Fruit fly (Drosophila melanogaster) whole organism, embryonic: ENCODE measurements around the gene Mvd.

ENCODE experiments used
- Abd-B ChIP-seq: fragments of 200-800 bp; sonication (Bioruptor generic); optimal IDR thresholded peaks from 2 replicates; lab custom pipeline; 2018; ENCODE audit warnings: missing biosample characterization, mild to moderate bottlenecking, missing genetic modification characterization, moderate library complexity
- Atf-2 ChIP-seq: fragments of 200-800 bp; sonication (Bioruptor generic); optimal IDR thresholded peaks from 2 replicates; lab custom pipeline; 2016; ENCODE audit warnings: missing biosample characterization, missing genetic modification characterization
- CG10462 ChIP-seq: fragments of 200-800 bp; sonication (Bioruptor generic); optimal IDR thresholded peaks from 2 replicates; lab custom pipeline; 2016; ENCODE audit warnings: missing biosample characterization, missing genetic modification characterization
- CG12071 ChIP-seq: fragments of 200-800 bp; sonication (Bioruptor generic); optimal IDR thresholded peaks from 3 replicates; lab custom pipeline; 2018; ENCODE audit warnings: missing biosample characterization, mild to moderate bottlenecking, missing genetic modification characterization
- CG12104 ChIP-seq: fragments of 200-800 bp; sonication (Bioruptor generic); optimal IDR thresholded peaks from 3 replicates; lab custom pipeline; 2016; ENCODE audit warnings: missing biosample characterization, missing genetic modification characterization
- CG12155 ChIP-seq: fragments of 200-800 bp; sonication (Bioruptor generic); optimal IDR thresholded peaks from 3 replicates; lab custom pipeline; 2016; ENCODE audit warnings: missing biosample characterization, missing genetic modification characterization
- CG12744 ChIP-seq: fragments of 200-800 bp; sonication (Bioruptor generic); optimal IDR thresholded peaks from 2 replicates; lab custom pipeline; 2016; ENCODE audit warnings: missing biosample characterization, missing genetic modification characterization
- CG13894 ChIP-seq: fragments of 200-800 bp; sonication (Bioruptor generic); optimal IDR thresholded peaks from 3 replicates; lab custom pipeline; 2018; ENCODE audit warnings: missing biosample characterization, mild to moderate bottlenecking, missing genetic modification characterization, moderate library complexity
- CG15269 ChIP-seq: fragments of 200-800 bp; sonication (Bioruptor generic); optimal IDR thresholded peaks from 2 replicates; lab custom pipeline; 2018; ENCODE audit warnings: missing biosample characterization, mild to moderate bottlenecking, missing genetic modification characterization, moderate library complexity
- CG17802 ChIP-seq: fragments of 200-800 bp; sonication (Bioruptor generic); optimal IDR thresholded peaks from 2 replicates; lab custom pipeline; 2018; ENCODE audit warnings: missing biosample characterization, mild to moderate bottlenecking, missing genetic modification characterization, moderate library complexity
- CG18619 ChIP-seq: fragments of 200-800 bp; sonication (Bioruptor generic); optimal IDR thresholded peaks from 3 replicates; lab custom pipeline; 2017; ENCODE audit warnings: missing biosample characterization, mild to moderate bottlenecking, missing genetic modification characterization
- CG18764 ChIP-seq: fragments of 200-800 bp; sonication (Bioruptor generic); optimal IDR thresholded peaks from 3 replicates; lab custom pipeline; 2016; ENCODE audit warnings: missing biosample characterization, missing genetic modification characterization
- CG2202 ChIP-seq: fragments of 200-800 bp; sonication (Bioruptor generic); optimal IDR thresholded peaks from 2 replicates; lab custom pipeline; 2018; ENCODE audit warnings: missing biosample characterization, mild to moderate bottlenecking, missing genetic modification characterization
- CG3281 ChIP-seq: fragments of 200-800 bp; sonication (Bioruptor generic); optimal IDR thresholded peaks from 3 replicates; lab custom pipeline; 2017; ENCODE audit warnings: missing biosample characterization, mild to moderate bottlenecking, missing genetic modification characterization
- CG34422 ChIP-seq: fragments of 200-800 bp; sonication (Bioruptor generic); IDR thresholded peaks from 3 replicates; pipeline ENCODE4 v1.3.6; 2022; ENCODE audit warnings: missing biosample characterization, missing genetic modification characterization
- CG3838 ChIP-seq: fragments of 200-800 bp; sonication (Bioruptor generic); optimal IDR thresholded peaks from 3 replicates; lab custom pipeline; 2016; ENCODE audit warnings: missing biosample characterization, missing genetic modification characterization
- CG4328 ChIP-seq: fragments of 200-800 bp; sonication (Bioruptor generic); optimal IDR thresholded peaks from 3 replicates; lab custom pipeline; 2017; ENCODE audit warnings: missing biosample characterization, missing genetic modification reagents, missing genetic modification characterization
- CG4707 ChIP-seq: fragments of 200-800 bp; sonication (Bioruptor generic); optimal IDR thresholded peaks from 2 replicates; lab custom pipeline; 2018; ENCODE audit warnings: missing biosample characterization, mild to moderate bottlenecking, missing genetic modification characterization, moderate library complexity
- CG4854 ChIP-seq: fragments of 200-800 bp; sonication (Bioruptor generic); optimal IDR thresholded peaks from 2 replicates; lab custom pipeline; 2016; ENCODE audit warnings: missing biosample characterization, missing genetic modification characterization, inconsistent platforms
- CG5180 ChIP-seq: fragments of 200-800 bp; sonication (Bioruptor generic); optimal IDR thresholded peaks from 3 replicates; lab custom pipeline; 2017; ENCODE audit warnings: missing biosample characterization, missing genetic modification characterization, mild to moderate bottlenecking, moderate library complexity, missing genetic modification reagents
- CG7271 ChIP-seq: fragments of 200-800 bp; sonication (Bioruptor generic); optimal IDR thresholded peaks from 2 replicates; lab custom pipeline; 2018; ENCODE audit warnings: missing biosample characterization, mild to moderate bottlenecking, missing genetic modification characterization, moderate library complexity
- CG7372 ChIP-seq: fragments of 200-800 bp; sonication (Bioruptor generic); IDR thresholded peaks from 2 replicates; pipeline ENCODE4 v1.3.6; 2022; ENCODE audit warnings: missing biosample characterization, missing genetic modification characterization
- CG9437 ChIP-seq: fragments of 200-800 bp; sonication (Bioruptor generic); optimal IDR thresholded peaks from 2 replicates; lab custom pipeline; 2018; ENCODE audit warnings: missing biosample characterization, mild to moderate bottlenecking, missing genetic modification characterization
- Dad ChIP-seq: fragments of 200-800 bp; sonication (Bioruptor generic); optimal IDR thresholded peaks from 3 replicates; lab custom pipeline; 2016; ENCODE audit warnings: missing biosample characterization, missing genetic modification characterization
- Dek ChIP-seq: fragments of 200-800 bp; sonication (Bioruptor generic); optimal IDR thresholded peaks from 3 replicates; lab custom pipeline; 2019; ENCODE audit warnings: missing biosample characterization, mild to moderate bottlenecking, missing genetic modification characterization, moderate library complexity
- E2f1 ChIP-seq: fragments of 200-800 bp; sonication (Bioruptor generic); IDR thresholded peaks from 2 replicates; pipeline ENCODE4 v1.3.6; 2022; ENCODE audit warnings: missing biosample characterization, missing genetic modification characterization
- Hmr ChIP-seq: fragments of 200-800 bp; sonication (Bioruptor generic); optimal IDR thresholded peaks from 3 replicates; lab custom pipeline; 2017; ENCODE audit warnings: mild to moderate bottlenecking, missing biosample characterization, missing genetic modification reagents, missing genetic modification characterization
- Hr3 ChIP-seq: fragments of 200-800 bp; sonication (Bioruptor generic); optimal IDR thresholded peaks from 3 replicates; lab custom pipeline; 2016; ENCODE audit warnings: missing biosample characterization, missing genetic modification characterization
- Lpt ChIP-seq: fragments of >200 bp; optimal IDR thresholded peaks from 2 replicates; lab custom pipeline; 2018; ENCODE audit warnings: missing biosample characterization, missing genetic modification characterization
- MESR4 ChIP-seq: fragments of 200-800 bp; sonication (Bioruptor generic); optimal IDR thresholded peaks from 2 replicates; lab custom pipeline; 2018; ENCODE audit warnings: missing biosample characterization, mild to moderate bottlenecking, missing genetic modification characterization, moderate library complexity
- Myb ChIP-seq: fragments of 200-800 bp; sonication (Bioruptor generic); optimal IDR thresholded peaks from 2 replicates; lab custom pipeline; 2016; ENCODE audit warnings: missing biosample characterization, missing genetic modification characterization
- Rx ChIP-seq: fragments of 200-800 bp; sonication (Bioruptor generic); IDR thresholded peaks from 2 replicates; pipeline ENCODE4 v1.3.6; 2022; ENCODE audit warnings: missing biosample characterization, missing genetic modification characterization
- Spps ChIP-seq: fragments of 200-800 bp; sonication (Bioruptor generic); optimal IDR thresholded peaks from 2 replicates; lab custom pipeline; 2018; ENCODE audit warnings: missing biosample characterization, mild to moderate bottlenecking, missing genetic modification characterization
- Tbp ChIP-seq: fragments of >200 bp; optimal IDR thresholded peaks from 2 replicates; lab custom pipeline; 2018; ENCODE audit warnings: missing biosample characterization, missing genetic modification characterization
- Usf ChIP-seq: fragments of 200-800 bp; sonication (Bioruptor generic); optimal IDR thresholded peaks from 2 replicates; lab custom pipeline; 2017; ENCODE audit warnings: missing genotype, missing biosample characterization, missing genetic modification characterization
- bab2 ChIP-seq: fragments of 200-800 bp; sonication (Bioruptor generic); optimal IDR thresholded peaks from 2 replicates; lab custom pipeline; 2016; ENCODE audit warnings: missing biosample characterization, missing genetic modification characterization
- bbx ChIP-seq: fragments of 200-800 bp; sonication (Bioruptor generic); IDR thresholded peaks from 2 replicates; pipeline ENCODE4 v1.3.6; 2022; ENCODE audit warnings: missing biosample characterization, missing genetic modification characterization; ENCODE audit not compliant: partially characterized antibody
- br ChIP-seq: fragments of >200 bp; optimal IDR thresholded peaks from 2 replicates; lab custom pipeline; 2017
- chn ChIP-seq: fragments of 200-800 bp; sonication (Bioruptor generic); optimal IDR thresholded peaks from 2 replicates; lab custom pipeline; 2016; ENCODE audit warnings: missing biosample characterization, missing genetic modification characterization
- dmrt99B ChIP-seq: fragments of 200-800 bp; sonication (Bioruptor generic); optimal IDR thresholded peaks from 2 replicates; lab custom pipeline; 2018; ENCODE audit warnings: missing biosample characterization, mild to moderate bottlenecking, missing genetic modification characterization, moderate library complexity
- dysf ChIP-seq: fragments of 200-800 bp; sonication (Bioruptor generic); IDR thresholded peaks from 3 replicates; pipeline ENCODE4 v1.3.6; 2022; ENCODE audit warnings: missing biosample characterization, missing genetic modification characterization
- eve ChIP-seq, 2 experiments: fragments of >200 bp; optimal IDR thresholded peaks; 2 replicates each; lab custom pipeline; 2017; ENCODE audit warnings: missing biosample characterization in 2 of 2, missing genetic modification characterization in 2 of 2
- ind ChIP-seq: fragments of 200-800 bp; sonication (Bioruptor generic); optimal IDR thresholded peaks from 3 replicates; lab custom pipeline; 2016; ENCODE audit warnings: missing biosample characterization, missing genetic modification characterization
- mirr ChIP-seq: fragments of 200-800 bp; sonication (Bioruptor generic); optimal IDR thresholded peaks from 3 replicates; lab custom pipeline; 2018; ENCODE audit warnings: missing biosample characterization, mild to moderate bottlenecking, missing genetic modification characterization
- mld ChIP-seq: fragments of 200-800 bp; sonication (Bioruptor generic); IDR thresholded peaks from 3 replicates; pipeline ENCODE4 v1.3.6; 2022; ENCODE audit warnings: missing biosample characterization, missing genetic modification characterization; ENCODE audit not compliant: partially characterized antibody
- nerfin-2 ChIP-seq: fragments of 200-800 bp; sonication (Bioruptor generic); IDR thresholded peaks from 2 replicates; pipeline ENCODE4 v1.3.6; 2022; ENCODE audit warnings: missing biosample characterization, missing genetic modification characterization; ENCODE audit not compliant: partially characterized antibody
- phol ChIP-seq: fragments of 200-800 bp; sonication (Bioruptor generic); optimal IDR thresholded peaks from 3 replicates; lab custom pipeline; 2018; ENCODE audit warnings: missing biosample characterization, mild to moderate bottlenecking, missing genetic modification characterization, moderate library complexity
- ranshi ChIP-seq: fragments of 200-800 bp; sonication (Bioruptor generic); IDR thresholded peaks from 2 replicates; pipeline ENCODE4 v1.3.6; 2022; ENCODE audit warnings: missing biosample characterization, missing genetic modification characterization
- sr ChIP-seq: fragments of 200-800 bp; sonication (Bioruptor generic); IDR thresholded peaks from 3 replicates; pipeline ENCODE4 v1.3.6; 2022; ENCODE audit warnings: missing biosample characterization, missing genetic modification characterization
- sug ChIP-seq: fragments of 200-800 bp; optimal IDR thresholded peaks from 2 replicates; lab custom pipeline; 2019; ENCODE audit warnings: missing biosample characterization, mild to moderate bottlenecking, missing genetic modification characterization, moderate library complexity
- tin ChIP-seq: fragments of 200-800 bp; sonication (Bioruptor generic); optimal IDR thresholded peaks from 3 replicates; lab custom pipeline; 2016; ENCODE audit warnings: missing biosample characterization, missing genetic modification characterization
- ttk ChIP-seq: fragments of 200-800 bp; sonication (Bioruptor generic); IDR thresholded peaks from 2 replicates; pipeline ENCODE4 v2.1.2; 2022; ENCODE audit warnings: missing biosample characterization, missing genetic modification characterization
- zfh2 ChIP-seq: fragments of 200-800 bp; sonication (Bioruptor generic); optimal IDR thresholded peaks from 2 replicates; lab custom pipeline; 2016; ENCODE audit warnings: missing biosample characterization, missing genetic modification characterization

Gene Mvd

DNA sequence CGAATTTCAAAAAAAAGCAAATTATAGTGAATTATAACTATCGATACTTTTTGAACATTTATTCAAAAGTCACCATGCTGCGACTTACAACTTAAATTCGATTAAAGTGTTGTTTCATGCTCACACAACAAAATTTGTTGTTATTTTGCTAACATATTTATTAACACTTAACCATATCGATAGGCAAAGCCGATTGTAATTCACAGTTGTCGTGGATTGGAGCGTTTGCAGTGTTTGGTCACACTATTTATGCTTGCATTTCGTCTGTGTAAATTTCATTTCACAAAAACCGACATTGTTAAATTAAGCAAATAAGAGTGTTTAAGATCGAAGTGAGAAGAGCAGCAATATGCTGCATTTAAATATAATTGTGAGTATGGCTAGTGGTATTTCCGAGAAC is 36.6 kb upstream of the Mvd start, which contains the start of gene HUWE1 (continued):
- peak; percentile 66; the same call in 2 of the 3 replicates for TF ChIP-seq mld
- no peak for TF ChIP-seq CG15269 (tag; lab: Kevin White, UChicago)
- no peak for TF ChIP-seq CG18764 (GFP tag; lab: Kevin White, UChicago)
- no peak for TF ChIP-seq tin
- peak; percentile 61 for TF ChIP-seq Myb (GFP tag; lab: Kevin White, UChicago)
- TF ChIP-seq ranshi (GFP tag; lab: Robert Waterston, UW), result no peak
- TF ChIP-seq E2f1, result no peak
- no peak for TF ChIP-seq CG13894 (tag; lab: Kevin White, UChicago)
- TF ChIP-seq Dek (tag; lab: Kevin White, UChicago), result no peak
- no peak for TF ChIP-seq ttk (GFP tag; lab: Robert Waterston, UW)
- TF ChIP-seq Abd-B (GFP tag; lab: Kevin White, UChicago), result peak; percentile 34
- TF ChIP-seq CG12744, result no peak
- TF ChIP-seq CG18619, result no peak
- peak; percentile 38 for TF ChIP-seq zfh2 (GFP tag; lab: Kevin White, UChicago)
- no peak for TF ChIP-seq CG7271 (tag; lab: Kevin White, UChicago)
- no peak for TF ChIP-seq Atf-2 (GFP tag; lab: Kevin White, UChicago)
- no peak for TF ChIP-seq CG4854 (GFP tag; lab: Kevin White, UChicago)
- no peak for TF ChIP-seq Rx (GFP tag; lab: Robert Waterston, UW)
- TF ChIP-seq CG10462 (GFP tag; lab: Kevin White, UChicago), result no peak
- TF ChIP-seq nerfin-2 (GFP tag; lab: Robert Waterston, UW), result peak; percentile 57
- peak; percentile 82 for TF ChIP-seq MESR4 (GFP tag; lab: Kevin White, UChicago)
- no peak for TF ChIP-seq Usf (GFP tag; lab: Kevin White, UChicago)
- no peak; the same call in 2 of the 3 replicates for TF ChIP-seq dysf
- TF ChIP-seq bab2 (GFP tag; lab: Kevin White, UChicago), result no peak
- TF ChIP-seq Lpt (GFP tag; lab: Kevin White, UChicago), result no peak
- TF ChIP-seq bbx (GFP tag; lab: Robert Waterston, UW), result peak; percentile 83
- TF ChIP-seq CG7372 (GFP tag; lab: Robert Waterston, UW), result no peak
- no peak for TF ChIP-seq Tbp (GFP tag; lab: Kevin White, UChicago)
- no peak for TF ChIP-seq CG2202 (tag; lab: Kevin White, UChicago)
- TF ChIP-seq CG12071, result no peak
- no peak for TF ChIP-seq CG3838 (GFP tag; lab: Kevin White, UChicago)
- no peak for TF ChIP-seq CG34422 (GFP tag; lab: Robert Waterston, UW)
- no peak for TF ChIP-seq chn (GFP tag; lab: Kevin White, UChicago)
- no peak for TF ChIP-seq Dad
- TF ChIP-seq CG17802 (tag; lab: Kevin White, UChicago), result no peak
- TF ChIP-seq CG5180 (GFP tag; lab: Kevin White, UChicago), result no peak
- no peak for TF ChIP-seq dmrt99B (tag; lab: Kevin White, UChicago)
- TF ChIP-seq ind (GFP tag; lab: Kevin White, UChicago), result no peak
- no peak for TF ChIP-seq CG4328 (GFP tag; lab: Kevin White, UChicago)
- TF ChIP-seq sug, result no peak
- no peak for TF ChIP-seq CG12104 (GFP tag; lab: Kevin White, UChicago)
- TF ChIP-seq br (lab: Kevin White, UChicago), result no peak
- no peak for TF ChIP-seq CG12155 (GFP tag; lab: Kevin White, UChicago)
- no peak for TF ChIP-seq CG9437 (GFP tag; lab: Kevin White, UChicago)
- peak; percentile 58 for TF ChIP-seq phol (tag; lab: Kevin White, UChicago)
- no peak for TF ChIP-seq CG4707 (GFP tag; lab: Kevin White, UChicago)
- no peak for TF ChIP-seq Hmr (GFP tag; lab: Kevin White, UChicago)
- TF ChIP-seq CG3281 (GFP tag; lab: Kevin White, UChicago), result no peak
- TF ChIP-seq sr (GFP tag; lab: Robert Waterston, UW), result no peak
- TF ChIP-seq eve (GFP tag; optimal IDR thresholded peaks at IDR 0.05; lab: Kevin White, UChicago), result no peak
- TF ChIP-seq mirr (GFP tag; lab: Kevin White, UChicago), result no peak
- TF ChIP-seq Hr3 (GFP tag; lab: Kevin White, UChicago), result no peak
- no peak for TF ChIP-seq Spps (tag; lab: Kevin White, UChicago)
